Worm (Caenorhabditis elegans) whole organism, L3 larva: ENCODE results near the gene srj-25.

Source experiments
- R02D3.7 ChIP-seq: fragments of 150-350 bp; optimal IDR thresholded peaks from 2 replicates; lab custom pipeline; 2014; ENCODE audit warnings: missing biosample characterization, missing genetic modification characterization
- ZK546.5 ChIP-seq: sonication (generic microtip); optimal IDR thresholded peaks from 2 replicates; lab custom pipeline; 2017; ENCODE audit warnings: missing biosample characterization, missing genetic modification characterization
- aly-2 ChIP-seq: fragments of 150-350 bp; optimal IDR thresholded peaks from 2 replicates; lab custom pipeline; 2014; ENCODE audit warnings: missing biosample characterization, missing genetic modification characterization
- ama-1 ChIP-seq: fragments of 150-350 bp; optimal IDR thresholded peaks from 2 replicates; lab custom pipeline; 2018
- ceh-16 ChIP-seq: sonication (generic microtip); optimal IDR thresholded peaks from 2 replicates; lab custom pipeline; 2017; ENCODE audit warnings: missing biosample characterization, missing genetic modification characterization
- ceh-28 ChIP-seq: fragments of 150-350 bp; optimal IDR thresholded peaks from 2 replicates; lab custom pipeline; 2014; ENCODE audit warnings: missing biosample characterization, missing genetic modification reagents, missing genetic modification characterization
- ceh-82 ChIP-seq: fragments of 150-350 bp; optimal IDR thresholded peaks from 2 replicates; lab custom pipeline; 2014; ENCODE audit warnings: missing biosample characterization, missing genetic modification characterization
- ceh-9 ChIP-seq: sonication (generic microtip); optimal IDR thresholded peaks from 2 replicates; lab custom pipeline; 2018; ENCODE audit warnings: missing biosample characterization, missing genetic modification characterization
- daf-12 ChIP-seq: fragments of 150-350 bp; optimal IDR thresholded peaks from 2 replicates; lab custom pipeline; 2014; ENCODE audit warnings: missing biosample characterization, missing genetic modification reagents, missing genetic modification characterization
- egl-27 ChIP-seq: sonication (generic microtip); optimal IDR thresholded peaks from 4 replicates; lab custom pipeline; 2017; ENCODE audit warnings: missing biosample characterization, missing genetic modification reagents, missing genetic modification characterization
- elt-1 ChIP-seq: fragments of 150-350 bp; optimal IDR thresholded peaks from 2 replicates; lab custom pipeline; 2014; ENCODE audit warnings: missing biosample characterization, missing genetic modification characterization
- elt-2 ChIP-seq: sonication (generic microtip); optimal IDR thresholded peaks from 2 replicates; lab custom pipeline; 2016; ENCODE audit warnings: missing genetic modification reagents, mild to moderate bottlenecking, missing genetic modification characterization, missing compliant biosample characterization
- eor-1 ChIP-seq, 2 experiments: fragments of 150-350 bp; optimal IDR thresholded peaks; 2 replicates each; lab custom pipeline; 2014 to 2018; ENCODE audit warnings: missing biosample characterization in 2 of 2, missing genetic modification characterization in 2 of 2
- fkh-10 ChIP-seq: sonication (generic microtip); optimal IDR thresholded peaks from 2 replicates; lab custom pipeline; 2017; ENCODE audit warnings: missing biosample characterization, missing genetic modification reagents, missing genetic modification characterization
- fkh-2 ChIP-seq: fragments of 150-350 bp; optimal IDR thresholded peaks from 2 replicates; lab custom pipeline; 2014; ENCODE audit warnings: missing biosample characterization, missing genetic modification reagents, missing genetic modification characterization
- fos-1 ChIP-seq: fragments of 150-350 bp; optimal IDR thresholded peaks from 2 replicates; lab custom pipeline; 2014; ENCODE audit warnings: missing biosample characterization, missing genetic modification characterization
- hmg-11 ChIP-seq: sonication (generic microtip); optimal IDR thresholded peaks from 2 replicates; lab custom pipeline; 2016; ENCODE audit warnings: missing genetic modification characterization, missing compliant biosample characterization
- jun-1 ChIP-seq: fragments of 150-350 bp; optimal IDR thresholded peaks from 2 replicates; lab custom pipeline; 2014; ENCODE audit warnings: missing biosample characterization, missing genetic modification reagents, missing genetic modification characterization
- lin-15B ChIP-seq: fragments of 150-350 bp; optimal IDR thresholded peaks from 2 replicates; lab custom pipeline; 2014; ENCODE audit warnings: missing biosample characterization, missing genetic modification characterization
- lin-39 ChIP-seq: fragments of 150-350 bp; optimal IDR thresholded peaks from 2 replicates; lab custom pipeline; 2018; ENCODE audit warnings: missing biosample characterization, missing genetic modification reagents, missing genetic modification characterization
- lsy-12 ChIP-seq: sonication (generic microtip); optimal IDR thresholded peaks from 2 replicates; lab custom pipeline; 2016; ENCODE audit warnings: mild to moderate bottlenecking, missing genetic modification characterization, missing compliant biosample characterization
- mdl-1 ChIP-seq: fragments of 150-350 bp; optimal IDR thresholded peaks from 2 replicates; lab custom pipeline; 2014; ENCODE audit warnings: missing biosample characterization, missing genetic modification characterization
- mml-1 ChIP-seq: fragments of 150-350 bp; sonication (generic microtip); optimal IDR thresholded peaks from 3 replicates; lab custom pipeline; 2014; ENCODE audit warnings: missing biosample characterization, missing genetic modification characterization
- nfya-1 ChIP-seq: sonication (generic microtip); optimal IDR thresholded peaks from 2 replicates; lab custom pipeline; 2017; ENCODE audit warnings: missing genetic modification characterization, mild to moderate bottlenecking, missing compliant biosample characterization, antibody characterized with exemption, moderate library complexity; ENCODE audit not compliant: insufficient read depth
- nhr-11 ChIP-seq: fragments of 150-350 bp; optimal IDR thresholded peaks from 2 replicates; lab custom pipeline; 2014; ENCODE audit warnings: missing biosample characterization, missing genetic modification characterization
- nhr-12 ChIP-seq: fragments of 150-350 bp; optimal IDR thresholded peaks from 2 replicates; lab custom pipeline; 2014; ENCODE audit warnings: missing biosample characterization, missing genetic modification characterization
- nhr-23 ChIP-seq: fragments of 150-350 bp; optimal IDR thresholded peaks from 2 replicates; lab custom pipeline; 2014; ENCODE audit warnings: missing biosample characterization, missing genetic modification reagents, missing genetic modification characterization
- nhr-25 ChIP-seq: sonication (generic microtip); optimal IDR thresholded peaks from 2 replicates; lab custom pipeline; 2017; ENCODE audit warnings: missing biosample characterization, missing genetic modification characterization
- nhr-28 ChIP-seq: fragments of 150-350 bp; optimal IDR thresholded peaks from 2 replicates; lab custom pipeline; 2014; ENCODE audit warnings: missing biosample characterization, missing genetic modification characterization
- nhr-43 ChIP-seq: sonication (generic microtip); optimal IDR thresholded peaks from 2 replicates; lab custom pipeline; 2016; ENCODE audit warnings: mild to moderate bottlenecking, missing genetic modification characterization, missing compliant biosample characterization; ENCODE audit not compliant: poor library complexity, severe bottlenecking
- nhr-67 ChIP-seq: fragments of 150-350 bp; optimal IDR thresholded peaks from 2 replicates; lab custom pipeline; 2014; ENCODE audit warnings: missing biosample characterization, missing genetic modification characterization
- nhr-76 ChIP-seq: fragments of 150-350 bp; sonication (generic microtip); optimal IDR thresholded peaks from 5 replicates; lab custom pipeline; 2014; ENCODE audit warnings: missing biosample characterization, missing genetic modification characterization
- nhr-77 ChIP-seq: fragments of 150-350 bp; optimal IDR thresholded peaks from 2 replicates; lab custom pipeline; 2014; ENCODE audit warnings: missing biosample characterization, missing genetic modification characterization
- pha-4 ChIP-seq: fragments of 150-350 bp; optimal IDR thresholded peaks from 2 replicates; lab custom pipeline; 2014; ENCODE audit warnings: missing biosample characterization, missing genetic modification reagents, missing genetic modification characterization
- pqm-1 ChIP-seq: fragments of 150-350 bp; optimal IDR thresholded peaks from 2 replicates; lab custom pipeline; 2017; ENCODE audit warnings: missing biosample characterization, missing genetic modification characterization, inconsistent platforms
- sea-2 ChIP-seq: fragments of 150-350 bp; sonication (generic microtip); optimal IDR thresholded peaks from 4 replicates; lab custom pipeline; 2014; ENCODE audit warnings: missing biosample characterization, missing genetic modification reagents, missing genetic modification characterization
- skn-1 ChIP-seq: fragments of 150-350 bp; optimal IDR thresholded peaks from 2 replicates; lab custom pipeline; 2014; ENCODE audit warnings: missing biosample characterization, missing genetic modification characterization
- snpc-4 ChIP-seq: fragments of 150-350 bp; optimal IDR thresholded peaks from 2 replicates; lab custom pipeline; 2014; ENCODE audit warnings: missing biosample characterization, missing genetic modification characterization
- tbx-2 ChIP-seq: sonication (generic microtip); optimal IDR thresholded peaks from 2 replicates; lab custom pipeline; 2016; ENCODE audit warnings: mild to moderate bottlenecking, missing genetic modification characterization, missing compliant biosample characterization
- unc-39 ChIP-seq: sonication (generic microtip); optimal IDR thresholded peaks from 4 replicates; lab custom pipeline; 2017; ENCODE audit warnings: missing biosample characterization, missing genetic modification characterization
- unc-62 ChIP-seq: fragments of 150-350 bp; sonication (generic microtip); optimal IDR thresholded peaks from 4 replicates; lab custom pipeline; 2014; ENCODE audit warnings: missing biosample characterization, missing genetic modification reagents, missing genetic modification characterization
- zag-1 ChIP-seq: fragments of 150-350 bp; optimal IDR thresholded peaks from 2 replicates; lab custom pipeline; 2014; ENCODE audit warnings: missing biosample characterization, missing genetic modification characterization
- ztf-11 ChIP-seq: fragments of 150-350 bp; optimal IDR thresholded peaks from 2 replicates; lab custom pipeline; 2014; ENCODE audit warnings: missing biosample characterization, missing genetic modification characterization
- ztf-4 ChIP-seq: fragments of 150-350 bp; optimal IDR thresholded peaks from 2 replicates; lab custom pipeline; 2014; ENCODE audit warnings: missing biosample characterization, missing genetic modification characterization

Gene srj-25

DNA sequence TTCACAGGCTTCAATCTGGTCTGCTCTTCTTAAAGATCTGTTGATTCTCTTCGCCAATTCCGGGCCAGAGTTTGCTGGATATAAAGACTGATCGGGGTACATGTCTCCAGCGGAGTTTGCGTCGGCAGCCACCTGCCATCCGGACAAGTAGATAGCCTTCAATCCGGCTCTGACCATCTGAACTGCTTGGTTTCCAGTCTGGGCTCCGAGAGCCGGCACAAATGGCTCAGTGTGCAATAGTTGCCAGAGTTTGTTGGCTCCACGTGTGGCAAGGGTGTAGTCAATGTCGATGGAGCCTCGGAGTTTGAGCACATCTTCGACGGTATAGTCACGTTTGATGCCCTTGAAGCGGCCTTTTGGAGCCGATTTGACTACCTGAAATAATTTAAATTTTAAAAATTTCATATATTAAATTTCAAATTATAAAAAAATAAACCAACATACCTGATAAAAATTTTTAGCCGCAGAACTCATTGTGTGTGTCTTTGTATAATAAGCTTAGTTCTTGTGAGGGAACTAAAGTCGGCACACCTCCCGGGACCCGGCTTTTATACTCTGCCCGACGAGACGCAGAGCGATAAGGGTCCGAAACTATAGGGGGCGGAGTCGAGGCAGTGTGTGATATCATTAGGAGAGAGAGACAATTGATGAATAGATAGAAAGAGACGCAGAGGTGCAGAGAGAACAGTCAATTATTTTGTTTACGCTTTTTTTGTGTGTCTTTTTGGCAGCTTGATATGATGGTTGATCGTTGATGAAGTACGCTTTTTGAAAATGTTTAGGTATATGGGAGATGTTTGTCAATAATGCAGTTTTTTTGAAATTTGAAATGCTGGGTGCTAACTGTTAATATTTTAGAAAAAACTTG, 8.4 kb downstream of the srj-25 start, which contains the start of the genes icl-1 and srh-2:
TSS of gene icl-1 (minus strand) at position 521 of the 868 bp plus-strand sequence.
TSS of gene srh-2 (plus strand) at position 818 of the 868 bp plus-strand sequence.
- TF ChIP-seq aly-2 (tag; lab: Kevin White, UChicago): no peak
- TF ChIP-seq mdl-1: no peak
- no peak for TF ChIP-seq ZK546.5 (tag; lab: Kevin White, UChicago)
- TF ChIP-seq nhr-76 (tag; lab: Kevin White, UChicago): no peak
- TF ChIP-seq ceh-9: no peak
- TF ChIP-seq mml-1 (tag; lab: Kevin White, UChicago): no peak
- TF ChIP-seq pqm-1 (tag; lab: Kevin White, UChicago): peak; percentile 65
- peak; percentile 92 for TF ChIP-seq ama-1 (lab: Kevin White, UChicago)
- no peak for TF ChIP-seq skn-1 (tag; lab: Kevin White, UChicago)
- no peak for TF ChIP-seq egl-27 (tag; lab: Kevin White, UChicago)
- TF ChIP-seq tbx-2 (tag; lab: Kevin White, UChicago): peak; percentile 8
- no peak for TF ChIP-seq ceh-82 (tag; lab: Kevin White, UChicago)
- TF ChIP-seq fos-1: peak; percentile 15
- no peak for TF ChIP-seq nhr-77 (tag; lab: Kevin White, UChicago)
- TF ChIP-seq unc-39 (tag; lab: Kevin White, UChicago): no peak
- no peak for TF ChIP-seq ceh-16 (tag; lab: Kevin White, UChicago)
- no peak for TF ChIP-seq sea-2 (GFP tag; lab: Kevin White, UChicago)
- no peak for TF ChIP-seq ztf-11 (tag; lab: Kevin White, UChicago)
- no peak for TF ChIP-seq nhr-12
- peak; percentile 79 for TF ChIP-seq pha-4 (tag; lab: Kevin White, UChicago)
- no peak for TF ChIP-seq unc-62 (GFP tag; lab: Kevin White, UChicago)
- no peak for TF ChIP-seq zag-1
- peak; percentile 83 for TF ChIP-seq elt-2 (tag; lab: Kevin White, UChicago)
- no peak for TF ChIP-seq elt-1 (tag; lab: Kevin White, UChicago)
- TF ChIP-seq ztf-4 (tag; lab: Kevin White, UChicago): no peak
- no peak for TF ChIP-seq daf-12 (tag; lab: Kevin White, UChicago)
- TF ChIP-seq R02D3.7: no peak
- TF ChIP-seq fkh-10 (GFP tag; lab: Kevin White, UChicago): no peak
- TF ChIP-seq ceh-28 (tag; lab: Kevin White, UChicago): peak; percentile 67
- TF ChIP-seq jun-1 (tag; lab: Kevin White, UChicago): peak; percentile 43
- peak; percentile 11 for TF ChIP-seq lin-39 (tag; lab: Kevin White, UChicago)
- peak; percentile 42 for TF ChIP-seq lsy-12 (tag; lab: Kevin White, UChicago)
- no peak for TF ChIP-seq snpc-4
- TF ChIP-seq eor-1 (tag; optimal IDR thresholded peaks at IDR 0.05; lab: Kevin White, UChicago): no peak
- TF ChIP-seq nhr-11 (tag; lab: Kevin White, UChicago): no peak
- TF ChIP-seq lin-15B (tag; lab: Kevin White, UChicago): peak; percentile 28
- TF ChIP-seq nhr-25 (tag; lab: Kevin White, UChicago): peak; percentile 2
- peak; percentile 73 for TF ChIP-seq nhr-43 (tag; lab: Kevin White, UChicago)
- TF ChIP-seq nhr-28 (tag; lab: Kevin White, UChicago): no peak
- peak; percentile 68 for TF ChIP-seq nfya-1 (tag; lab: Kevin White, UChicago)
- TF ChIP-seq nhr-23 (tag; lab: Kevin White, UChicago): peak; percentile 71
- no peak for TF ChIP-seq nhr-67 (tag; lab: Kevin White, UChicago)
- no peak for TF ChIP-seq fkh-2 (tag; lab: Kevin White, UChicago)
- no peak for TF ChIP-seq hmg-11 (tag; lab: Kevin White, UChicago)
